Fruit fly (Drosophila melanogaster): ENCODE measurements around the gene TfIIEbeta.

Gene TfIIEbeta

dm6 chr3L:4286784-4287183, at the start of gene TfIIEbeta (continued):
- no peak for TF ChIP-seq crc (GFP tag; optimal IDR thresholded peaks at IDR 0.05)
- no peak for TF ChIP-seq ewg (GFP tag; optimal IDR thresholded peaks at IDR 0.05)
- TF ChIP-seq ems (GFP tag; optimal IDR thresholded peaks at IDR 0.05): no peak
- no peak for TF ChIP-seq CG10321 (GFP tag; IDR thresholded peaks at IDR 0.05)
- no peak for TF ChIP-seq br (optimal IDR thresholded peaks at IDR 0.05)
- TF ChIP-seq CG15696 (tag; optimal IDR thresholded peaks at IDR 0.05): no peak
- peak; percentile 23 for TF ChIP-seq ind (GFP tag; optimal IDR thresholded peaks at IDR 0.05)
- no peak for TF ChIP-seq CG34224 (GFP tag; IDR thresholded peaks at IDR 0.05; ENCODE audit: partially characterized antibody)
- TF ChIP-seq oc (tag; optimal IDR thresholded peaks at IDR 0.05): no peak
- TF ChIP-seq CG2202 (tag; optimal IDR thresholded peaks at IDR 0.05): no peak
- TF ChIP-seq Xbp1 (GFP tag; optimal IDR thresholded peaks at IDR 0.05): peak; percentile 35
- TF ChIP-seq CG10959 (GFP tag; IDR thresholded peaks at IDR 0.05): no peak
- peak; percentile 38 for TF ChIP-seq CG2120 (GFP tag; optimal IDR thresholded peaks at IDR 0.05)
- no peak for TF ChIP-seq CG7786 (GFP tag; optimal IDR thresholded peaks at IDR 0.05)
- no peak for TF ChIP-seq CG12769 (tag; optimal IDR thresholded peaks at IDR 0.05)
- TF ChIP-seq tap (tag; optimal IDR thresholded peaks at IDR 0.05): no peak
- peak; percentile 30 for TF ChIP-seq gsb-n (tag; optimal IDR thresholded peaks at IDR 0.05)
- TF ChIP-seq Spps (tag; optimal IDR thresholded peaks at IDR 0.05): peak; percentile 11
- no peak for TF ChIP-seq slp2 (GFP tag; optimal IDR thresholded peaks at IDR 0.05)
- TF ChIP-seq pb (GFP tag; optimal IDR thresholded peaks at IDR 0.05): no peak
- no peak for TF ChIP-seq Lim3 (GFP tag; IDR thresholded peaks at IDR 0.05)
- no peak for TF ChIP-seq CG8359 (GFP tag; optimal IDR thresholded peaks at IDR 0.05; ENCODE audit: borderline replicate concordance)
- no peak for TF ChIP-seq ab (GFP tag; optimal IDR thresholded peaks at IDR 0.05)
- TF ChIP-seq seq (GFP tag; IDR thresholded peaks at IDR 0.05): no peak
- TF ChIP-seq CG2875 (GFP tag; optimal IDR thresholded peaks at IDR 0.05): no peak
- TF ChIP-seq D (optimal IDR thresholded peaks at IDR 0.05): no peak
- peak; percentile 7 for TF ChIP-seq D (GFP tag; optimal IDR thresholded peaks at IDR 0.05)
- TF ChIP-seq eyg (GFP tag; optimal IDR thresholded peaks at IDR 0.05): no peak
- no peak for TF ChIP-seq Dip2 (GFP tag; IDR thresholded peaks at IDR 0.05)
- peak; percentile 15; the same call in 1 of the 2 replicates for TF ChIP-seq CG9932 (GFP tag; IDR thresholded peaks at IDR 0.05)
- TF ChIP-seq sd (tag; optimal IDR thresholded peaks at IDR 0.05): peak; percentile 73
- TF ChIP-seq CG16863 (GFP tag; optimal IDR thresholded peaks at IDR 0.05): no peak
- TF ChIP-seq HLH54F (GFP tag; optimal IDR thresholded peaks at IDR 0.05): no peak
- TF ChIP-seq CG14710 (tag; optimal IDR thresholded peaks at IDR 0.05): peak; percentile 49
- TF ChIP-seq Hand (GFP tag; optimal IDR thresholded peaks at IDR 0.05): no peak
- peak; percentile 2 for TF ChIP-seq caup (GFP tag; optimal IDR thresholded peaks at IDR 0.05; ENCODE audit: severe bottlenecking)
- TF ChIP-seq Atf3 (GFP tag; optimal IDR thresholded peaks at IDR 0.05): no peak
- no peak for TF ChIP-seq kay (GFP tag; optimal IDR thresholded peaks at IDR 0.05)
- TF ChIP-seq p53 (GFP tag; optimal IDR thresholded peaks at IDR 0.05): no peak
- TF ChIP-seq dpn (GFP tag; optimal IDR thresholded peaks at IDR 0.05): peak; percentile 3 to 13
- no peak for TF ChIP-seq run (tag; optimal IDR thresholded peaks at IDR 0.05)
- TF ChIP-seq Six4 (GFP tag; optimal IDR thresholded peaks at IDR 0.05): no peak
- no peak for TF ChIP-seq CG9727 (GFP tag; optimal IDR thresholded peaks at IDR 0.05)
- TF ChIP-seq Chrac-16 (GFP tag; optimal IDR thresholded peaks at IDR 0.05): no peak
- TF ChIP-seq nmo (GFP tag; optimal IDR thresholded peaks at IDR 0.05): peak; percentile 41
- no peak for TF ChIP-seq CG17328 (GFP tag; IDR thresholded peaks at IDR 0.05)
- peak; percentile 60 for TF ChIP-seq CG12391 (tag; optimal IDR thresholded peaks at IDR 0.05)
- TF ChIP-seq tx (GFP tag; optimal IDR thresholded peaks at IDR 0.05): no peak
- no peak for TF ChIP-seq Fer2 (tag; optimal IDR thresholded peaks at IDR 0.05)
- peak; percentile 74 for TF ChIP-seq Myb (GFP tag; optimal IDR thresholded peaks at IDR 0.05)
- TF ChIP-seq amos (GFP tag; IDR thresholded peaks at IDR 0.05; ENCODE audit: partially characterized antibody): peak; percentile 42; the same call in 1 of the 2 replicates
- TF ChIP-seq Rx (GFP tag; IDR thresholded peaks at IDR 0.05): no peak
